Worm (Caenorhabditis elegans): ENCODE measurements around the gene dhs-9.

DNA sequence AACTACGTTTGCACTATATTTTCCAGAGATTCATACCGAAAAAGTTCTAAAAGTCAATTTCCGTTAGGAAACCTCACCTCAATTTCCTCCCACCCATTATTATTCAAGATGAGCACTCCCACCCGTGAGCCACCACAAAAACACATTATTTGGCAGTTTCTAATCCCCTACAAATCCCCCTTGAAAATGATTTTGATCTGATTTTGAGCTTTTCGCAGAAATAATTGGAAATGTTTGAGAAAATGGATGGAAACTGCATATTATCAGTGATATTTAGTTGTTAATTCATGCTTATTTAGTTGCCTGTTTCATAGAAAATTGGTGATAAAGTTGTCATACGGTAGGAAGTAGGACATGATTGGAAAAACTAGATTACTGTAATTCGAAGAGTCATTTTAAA is 27.3 kb downstream of the dhs-9 start:
- TF ChIP-seq egl-18 (GFP tag; IDR thresholded peaks at IDR 0.05) (no peak), pha-4 (tag; optimal IDR thresholded peaks at IDR 0.05) (no peak), ama-1 (optimal IDR thresholded peaks at IDR 0.05) (no peak), ama-1 (GFP tag; optimal IDR thresholded peaks at IDR 0.05) (no peak)
